Worm (Caenorhabditis elegans): ENCODE data around the gene C14A4.9.

DNA sequence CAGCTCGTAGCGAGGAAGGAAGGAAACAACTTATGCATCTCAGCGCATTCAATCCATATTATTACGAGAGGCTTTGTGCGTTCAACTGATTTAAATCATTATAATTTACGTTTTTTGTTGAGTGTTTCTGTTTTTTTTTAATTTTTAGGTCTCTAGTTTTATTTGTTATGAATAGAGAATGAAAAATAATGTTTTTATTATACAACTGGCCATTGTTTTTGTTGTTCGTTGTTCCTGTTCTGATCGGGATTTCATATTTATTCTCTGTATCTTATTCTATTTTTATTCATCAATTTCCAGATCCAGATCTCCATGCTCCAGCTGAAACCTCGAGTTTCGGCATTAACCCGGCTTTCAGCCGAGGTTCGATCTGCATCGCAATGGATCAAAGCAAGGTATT, 16.8 kb upstream of the C14A4.9 start, which contains the start of gene mrps-22:
- TF ChIP-seq C34B4.2 (tag; optimal IDR thresholded peaks at IDR 0.05) (no peak), aly-2 (tag; optimal IDR thresholded peaks at IDR 0.05) (no peak)

Data from whole organism, L1 larva.